Fruit fly (Drosophila melanogaster) whole organism: ENCODE results near the gene CG8142.

Experiments used
- CG8478 ChIP-seq: fragments of >200 bp; optimal IDR thresholded peaks from 2 replicates; lab custom pipeline; 2018; ENCODE audit warnings: inconsistent platforms
- Dll ChIP-seq: fragments of >200 bp; optimal IDR thresholded peaks from 2 replicates; lab custom pipeline; 2017
- psq ChIP-seq: fragments of >200 bp; optimal IDR thresholded peaks from 2 replicates; lab custom pipeline; 2017
- usp ChIP-seq: fragments of >200 bp; optimal IDR thresholded peaks from 2 replicates; lab custom pipeline; 2017; ENCODE audit warnings: missing biosample characterization, missing genetic modification characterization, mixed read lengths

DNA sequence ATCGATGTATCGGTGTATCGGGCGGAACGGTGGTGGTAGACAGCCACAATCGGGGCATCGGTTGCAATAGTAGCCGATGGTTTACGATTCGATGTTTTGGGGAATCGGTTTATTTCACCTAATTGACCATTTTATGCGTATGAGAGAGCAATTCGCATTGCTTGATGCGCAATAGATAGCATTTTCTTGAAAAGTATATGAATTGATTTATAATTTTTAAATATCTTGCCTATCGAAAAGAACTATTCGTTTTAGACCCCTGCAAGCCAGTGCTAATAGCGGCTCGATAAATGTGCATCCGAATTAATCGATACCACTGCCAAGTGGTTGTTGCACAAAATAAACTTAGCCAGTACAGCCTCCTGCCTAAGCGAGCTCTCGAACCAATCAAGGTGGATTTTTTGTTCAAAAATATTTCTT is 42.7 kb upstream of the CG8142 start, which contains the start of gene mnb:
- TF ChIP-seq CG8478 (lab: Kevin White, UChicago) = no peak
- TF ChIP-seq psq = no peak
- TF ChIP-seq usp (GFP tag; lab: Kevin White, UChicago) = no peak
- TF ChIP-seq Dll (lab: Kevin White, UChicago) = no peak
